Fruit fly (Drosophila melanogaster) whole organism, embryonic: ENCODE results near the gene CG43179.
A peak's percentile ranks its signal among the peaks of the same experiment; 100 is the strongest.

Experiments
- Atf3 ChIP-seq: fragments of 200-800 bp; sonication (Bioruptor generic); optimal IDR thresholded peaks from 3 replicates; lab custom pipeline; 2016; ENCODE audit warnings: missing biosample characterization, missing genetic modification characterization
- B-H1 ChIP-seq: fragments of 200-800 bp; sonication (Bioruptor generic); IDR thresholded peaks from 3 replicates; pipeline ENCODE4 v1.3.6; 2022; ENCODE audit warnings: missing biosample characterization, missing genetic modification characterization
- CG10543 ChIP-seq: fragments of 200-800 bp; sonication (Bioruptor generic); optimal IDR thresholded peaks from 3 replicates; lab custom pipeline; 2017; ENCODE audit warnings: missing biosample characterization, mild to moderate bottlenecking, missing genetic modification characterization, moderate library complexity
- CG11247 ChIP-seq: fragments of 200-800 bp; sonication (Bioruptor generic); IDR thresholded peaks from 2 replicates; pipeline ENCODE4 v1.3.6; 2022; ENCODE audit warnings: missing biosample characterization, missing genetic modification characterization
- CG11504 ChIP-seq: fragments of 200-800 bp; sonication (Bioruptor generic); optimal IDR thresholded peaks from 3 replicates; lab custom pipeline; 2019; ENCODE audit warnings: missing biosample characterization, mild to moderate bottlenecking, missing genetic modification characterization, moderate library complexity
- CG11695 ChIP-seq: fragments of 200-800 bp; sonication (Bioruptor generic); IDR thresholded peaks from 3 replicates; pipeline ENCODE4 v1.3.6; 2022; ENCODE audit warnings: missing biosample characterization, missing genetic modification characterization
- CG15011 ChIP-seq: fragments of 200-800 bp; sonication (Bioruptor generic); optimal IDR thresholded peaks from 3 replicates; lab custom pipeline; 2018; ENCODE audit warnings: missing biosample characterization, mild to moderate bottlenecking, missing genetic modification characterization
- CG15073 ChIP-seq: fragments of 200-800 bp; sonication (Bioruptor generic); optimal IDR thresholded peaks from 2 replicates; lab custom pipeline; 2016; ENCODE audit warnings: missing biosample characterization, missing genetic modification characterization
- CG1602 ChIP-seq: fragments of 200-800 bp; sonication (Bioruptor generic); optimal IDR thresholded peaks from 3 replicates; lab custom pipeline; 2016; ENCODE audit warnings: missing biosample characterization, missing genetic modification characterization
- CG17186 ChIP-seq: fragments of 200-800 bp; sonication (Bioruptor generic); optimal IDR thresholded peaks from 3 replicates; lab custom pipeline; 2017; ENCODE audit warnings: missing biosample characterization, missing genetic modification reagents, missing genetic modification characterization
- CG18011 ChIP-seq: fragments of 200-800 bp; sonication (Bioruptor generic); optimal IDR thresholded peaks from 2 replicates; lab custom pipeline; 2017; ENCODE audit warnings: missing biosample characterization, missing genetic modification characterization, mild to moderate bottlenecking, moderate library complexity, missing genotype
- CG1832 ChIP-seq: fragments of 200-800 bp; sonication (Bioruptor generic); optimal IDR thresholded peaks from 2 replicates; lab custom pipeline; 2017; ENCODE audit warnings: missing biosample characterization, mild to moderate bottlenecking, missing genetic modification characterization, inconsistent platforms
- CG31441 ChIP-seq: fragments of 200-800 bp; sonication (Bioruptor generic); IDR thresholded peaks from 2 replicates; pipeline ENCODE4 v1.3.6; 2022; ENCODE audit warnings: missing biosample characterization, missing genetic modification characterization
- CG33557 ChIP-seq: fragments of 200-800 bp; sonication (Bioruptor generic); optimal IDR thresholded peaks from 2 replicates; lab custom pipeline; 2019; ENCODE audit warnings: missing biosample characterization, mild to moderate bottlenecking, missing genetic modification characterization, moderate library complexity
- CG4404 ChIP-seq: fragments of 200-800 bp; sonication (Bioruptor generic); IDR thresholded peaks from 2 replicates; pipeline ENCODE4 v1.3.6; 2022; ENCODE audit warnings: missing biosample characterization, missing genetic modification characterization
- CG6813 ChIP-seq: fragments of 200-800 bp; sonication (Bioruptor generic); optimal IDR thresholded peaks from 2 replicates; lab custom pipeline; 2017; ENCODE audit warnings: missing biosample characterization, missing genetic modification characterization, mild to moderate bottlenecking, moderate library complexity, missing genetic modification reagents
- CG7786 ChIP-seq: fragments of 200-800 bp; sonication (Bioruptor generic); optimal IDR thresholded peaks from 2 replicates; lab custom pipeline; 2016; ENCODE audit warnings: missing biosample characterization, missing genetic modification characterization
- CG8944 ChIP-seq: fragments of 200-800 bp; sonication (Bioruptor generic); optimal IDR thresholded peaks from 3 replicates; lab custom pipeline; 2016; ENCODE audit warnings: missing biosample characterization, missing genetic modification characterization
- CTCF ChIP-seq: fragments of 200-800 bp; sonication (Bioruptor generic); optimal IDR thresholded peaks from 2 replicates; lab custom pipeline; 2017; ENCODE audit warnings: missing biosample characterization, mild to moderate bottlenecking, missing genetic modification characterization, moderate library complexity
- Doc2 ChIP-seq: fragments of 200-800 bp; sonication (Bioruptor generic); IDR thresholded peaks from 2 replicates; pipeline ENCODE4 v1.3.6; 2022; ENCODE audit warnings: missing biosample characterization, missing genetic modification characterization
- Dp ChIP-seq: fragments of 200-800 bp; sonication (Bioruptor generic); optimal IDR thresholded peaks from 2 replicates; lab custom pipeline; 2018; ENCODE audit warnings: missing biosample characterization, mild to moderate bottlenecking, missing genetic modification characterization, moderate library complexity
- E2f2 ChIP-seq: fragments of 200-800 bp; sonication (Bioruptor generic); IDR thresholded peaks from 2 replicates; pipeline ENCODE4 v1.3.6; 2022; ENCODE audit warnings: missing biosample characterization, missing genetic modification characterization
- HHEX ChIP-seq: fragments of 200-800 bp; sonication (Bioruptor generic); optimal IDR thresholded peaks from 3 replicates; lab custom pipeline; 2017; ENCODE audit warnings: missing biosample characterization, mild to moderate bottlenecking, missing genetic modification characterization, missing genetic modification reagents
- Hand ChIP-seq: fragments of 200-800 bp; sonication (Bioruptor generic); optimal IDR thresholded peaks from 2 replicates; lab custom pipeline; 2017; ENCODE audit warnings: mild to moderate bottlenecking, missing biosample characterization, missing genetic modification reagents, missing genetic modification characterization
- Hr39 ChIP-seq: fragments of >200 bp; optimal IDR thresholded peaks from 2 replicates; lab custom pipeline; 2017
- Lim3 ChIP-seq: fragments of 200-800 bp; sonication (Bioruptor generic); IDR thresholded peaks from 2 replicates; pipeline ENCODE4 v1.3.6; 2022; ENCODE audit warnings: missing biosample characterization, missing genetic modification characterization
- Med ChIP-seq: fragments of 200-800 bp; sonication (Bioruptor generic); peaks from one replicate; lab custom pipeline; 2016; ENCODE audit warnings: missing biosample characterization, missing genetic modification characterization, mild to moderate bottlenecking, inconsistent platforms, moderate library complexity
- NC2α ChIP-seq: fragments of 200-800 bp; sonication (Bioruptor generic); optimal IDR thresholded peaks from 2 replicates; lab custom pipeline; 2016; ENCODE audit warnings: missing biosample characterization, missing genetic modification characterization
- Oaz ChIP-seq: fragments of 200-800 bp; sonication (Bioruptor generic); IDR thresholded peaks from 2 replicates; pipeline ENCODE4 v1.3.6; 2022; ENCODE audit warnings: missing biosample characterization, missing genetic modification characterization
- Opbp ChIP-seq: fragments of 200-800 bp; sonication (Bioruptor generic); IDR thresholded peaks from 3 replicates; pipeline ENCODE4 v1.3.6; 2022; ENCODE audit warnings: missing biosample characterization, missing genetic modification characterization; ENCODE audit not compliant: partially characterized antibody
- Rx ChIP-seq: fragments of 200-800 bp; sonication (Bioruptor generic); IDR thresholded peaks from 2 replicates; pipeline ENCODE4 v1.3.6; 2022; ENCODE audit warnings: missing biosample characterization, missing genetic modification characterization
- Side ChIP-seq: fragments of 200-800 bp; sonication (Bioruptor generic); optimal IDR thresholded peaks from 2 replicates; lab custom pipeline; 2016; ENCODE audit warnings: missing biosample characterization, missing genetic modification characterization
- ara ChIP-seq: fragments of 200-800 bp; sonication (Bioruptor generic); IDR thresholded peaks from 2 replicates; pipeline ENCODE4 v1.3.6; 2022; ENCODE audit warnings: missing biosample characterization, missing genetic modification characterization
- bigmax ChIP-seq: fragments of 200-800 bp; sonication (Bioruptor generic); optimal IDR thresholded peaks from 2 replicates; lab custom pipeline; 2018; ENCODE audit warnings: missing biosample characterization, mild to moderate bottlenecking, missing genetic modification characterization
- cwo ChIP-seq: fragments of 200-800 bp; sonication (Bioruptor generic); optimal IDR thresholded peaks from 3 replicates; lab custom pipeline; 2017; ENCODE audit warnings: missing biosample characterization, missing genetic modification characterization, mild to moderate bottlenecking, moderate library complexity, missing genetic modification reagents
- dpn ChIP-seq, 2 experiments: fragments of 200-800 bp; sonication (Bioruptor generic); optimal IDR thresholded peaks; 3 replicates each; lab custom pipeline; 2016; ENCODE audit warnings: missing biosample characterization in 2 of 2, missing genetic modification characterization in 2 of 2
- ems ChIP-seq: fragments of 200-800 bp; sonication (Bioruptor generic); optimal IDR thresholded peaks from 3 replicates; lab custom pipeline; 2016; ENCODE audit warnings: missing biosample characterization, missing genetic modification characterization
- fd96Cb ChIP-seq: fragments of 200-800 bp; sonication (Bioruptor generic); optimal IDR thresholded peaks from 2 replicates; lab custom pipeline; 2018; ENCODE audit warnings: missing biosample characterization, mild to moderate bottlenecking, missing genetic modification characterization, moderate library complexity
- fru ChIP-seq: fragments of >200 bp; optimal IDR thresholded peaks from 2 replicates; lab custom pipeline; 2017
- gce ChIP-seq: fragments of 200-800 bp; sonication (Bioruptor generic); IDR thresholded peaks from 3 replicates; pipeline ENCODE4 v1.3.6; 2022; ENCODE audit warnings: missing biosample characterization, missing genetic modification characterization
- ham ChIP-seq: fragments of 200-800 bp; sonication (Bioruptor generic); IDR thresholded peaks from 2 replicates; pipeline ENCODE4 v1.3.6; 2022; ENCODE audit warnings: missing biosample characterization, missing genetic modification characterization
- knrl ChIP-seq: fragments of 200-800 bp; sonication (Bioruptor generic); IDR thresholded peaks from 3 replicates; pipeline ENCODE4 v1.3.6; 2022; ENCODE audit warnings: missing biosample characterization, missing genetic modification characterization; ENCODE audit not compliant: partially characterized antibody
- onecut ChIP-seq: fragments of 200-800 bp; sonication (Bioruptor generic); IDR thresholded peaks from 2 replicates; pipeline ENCODE4 v1.3.6; 2022; ENCODE audit warnings: missing biosample characterization, missing genetic modification characterization
- p53 ChIP-seq: fragments of 200-800 bp; sonication (Bioruptor generic); optimal IDR thresholded peaks from 2 replicates; lab custom pipeline; 2016; ENCODE audit warnings: missing biosample characterization, missing genetic modification characterization
- prd ChIP-seq, 3 experiments: fragments of >200 bp in 2 of 3; fragments of 200-800 bp in 1 of 3; sonication (Bioruptor generic) in 1 of 3; optimal IDR thresholded peaks in 2 of 3; IDR thresholded peaks in 1 of 3; 2 replicates in 2 of 3; 3 replicates in 1 of 3; pipeline versions ENCODE4 v1.3.6 to Lab custom; 2017 to 2022; ENCODE audit warnings: missing biosample characterization in 1 of 3, missing genetic modification characterization in 1 of 3
- shn ChIP-seq: fragments of 200-800 bp; sonication (Bioruptor generic); optimal IDR thresholded peaks from 3 replicates; lab custom pipeline; 2016; ENCODE audit warnings: missing biosample characterization, missing genetic modification characterization
- stwl ChIP-seq: fragments of 200-800 bp; sonication (Bioruptor generic); optimal IDR thresholded peaks from 3 replicates; lab custom pipeline; 2018; ENCODE audit warnings: missing biosample characterization, mild to moderate bottlenecking, missing genetic modification characterization, moderate library complexity
- tio ChIP-seq: fragments of 200-800 bp; sonication (Bioruptor generic); optimal IDR thresholded peaks from 2 replicates; lab custom pipeline; 2017; ENCODE audit warnings: missing biosample characterization, missing genetic modification characterization, inconsistent platforms
- toy ChIP-seq: fragments of 200-800 bp; sonication (Bioruptor generic); IDR thresholded peaks from 2 replicates; pipeline ENCODE4 v1.3.6; 2022; ENCODE audit warnings: missing biosample characterization, missing genetic modification characterization
- wor ChIP-seq: fragments of 200-800 bp; sonication (Bioruptor generic); IDR thresholded peaks from 2 replicates; pipeline ENCODE4 v1.3.6; 2022; ENCODE audit warnings: missing biosample characterization, missing genetic modification characterization

The CG43179 gene

DNA sequence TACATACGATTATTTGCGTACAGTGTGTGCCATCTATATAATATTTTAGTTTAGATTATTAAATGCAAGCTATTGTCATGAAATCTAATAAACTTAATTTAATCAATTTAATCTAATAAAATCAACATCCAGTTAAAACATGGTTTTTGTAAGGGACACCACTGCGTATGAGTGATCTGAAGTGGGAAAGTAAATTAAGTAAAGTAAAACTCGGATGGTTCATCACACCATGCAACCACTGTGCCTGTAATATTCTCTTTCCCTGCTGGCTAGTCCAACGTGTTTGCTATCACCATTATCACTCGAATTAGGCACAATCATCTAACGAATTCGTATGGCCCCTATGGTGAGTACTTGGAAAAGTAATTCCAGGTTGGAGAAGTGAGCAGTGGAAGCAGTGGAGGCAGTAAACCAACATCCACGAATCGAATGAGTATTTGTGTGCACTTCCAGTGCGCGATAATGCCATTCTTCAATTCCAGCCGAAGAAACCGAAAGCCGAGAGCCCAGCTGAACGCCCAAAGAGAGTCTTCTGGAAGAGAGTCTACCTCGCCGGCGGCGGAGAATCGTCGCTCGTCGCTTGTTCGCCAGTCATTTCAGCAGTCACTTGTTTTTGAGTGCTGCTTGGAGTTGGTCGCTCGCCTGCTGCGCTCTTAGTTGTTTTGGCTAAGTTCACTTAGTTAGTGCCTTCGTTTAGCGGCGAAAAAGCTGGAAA, 32.9 kb downstream of the CG43179 start, which contains the start of gene red (continued):
- TF ChIP-seq Opbp (no peak), CG17186 (GFP tag; lab: Kevin White, UChicago) (no peak), E2f2 (GFP tag; lab: Robert Waterston, UW) (peak; percentile 51; the same call in 1 of the 2 replicates), bigmax (GFP tag; lab: Kevin White, UChicago) (no peak), CG11695 (peak; percentile 83), CG4404 (GFP tag; lab: Robert Waterston, UW) (peak; percentile 44; the same call in 1 of the 2 replicates), CG15073 (GFP tag; lab: Kevin White, UChicago) (no peak), CG1602 (GFP tag; lab: Kevin White, UChicago) (peak; percentile 42), CG11504 (tag; lab: Kevin White, UChicago) (peak; percentile 84), CG33557 (GFP tag; lab: Kevin White, UChicago) (no peak), Hand (GFP tag; lab: Kevin White, UChicago) (peak; percentile 70), CG10543 (GFP tag; lab: Kevin White, UChicago) (peak; percentile 77), stwl (tag; lab: Kevin White, UChicago) (no peak), fd96Cb (tag; lab: Kevin White, UChicago) (peak; percentile 63), CG8944 (GFP tag; lab: Kevin White, UChicago) (peak; percentile 35), shn (GFP tag; lab: Kevin White, UChicago) (no peak), CTCF (GFP tag; lab: Kevin White, UChicago) (peak; percentile 28), ems (GFP tag; lab: Kevin White, UChicago) (peak; percentile 64), onecut (GFP tag; lab: Robert Waterston, UW) (peak; percentile 51), prd (optimal IDR thresholded peaks at IDR 0.05; lab: Kevin White, UChicago) (no peak), prd (GFP tag; IDR thresholded peaks at IDR 0.05; lab: Robert Waterston, UW) (peak; percentile 72), CG7786 (GFP tag; lab: Kevin White, UChicago) (peak; percentile 49), p53 (GFP tag; lab: Kevin White, UChicago) (no peak), fru (lab: Kevin White, UChicago) (no peak), CG18011 (GFP tag; lab: Kevin White, UChicago) (peak; percentile 54), CG6813 (GFP tag; lab: Kevin White, UChicago) (peak; percentile 80), gce (GFP tag; lab: Robert Waterston, UW) (no peak), Hr39 (no peak), toy (GFP tag; lab: Robert Waterston, UW) (peak; percentile 63; the same call in 1 of the 2 replicates), CG15011 (GFP tag; lab: Kevin White, UChicago) (peak; percentile 64), Atf3 (GFP tag; lab: Kevin White, UChicago) (no peak), knrl (GFP tag; lab: Robert Waterston, UW) (no peak), CG31441 (peak; percentile 76), Side (GFP tag; lab: Kevin White, UChicago) (no peak), cwo (peak; percentile 87), B-H1 (GFP tag; lab: Robert Waterston, UW) (peak; percentile 30; the same call in 1 of the 3 replicates), ara (GFP tag; lab: Robert Waterston, UW) (peak; percentile 66), Rx (GFP tag; lab: Robert Waterston, UW) (0 out of 2 replicates have a peak, but pooled peaks have one; percentile 30), CG1832 (GFP tag; lab: Kevin White, UChicago) (no peak), HHEX (GFP tag; lab: Kevin White, UChicago) (peak; percentile 82), Dp (no peak), Med (GFP tag; lab: Kevin White, UChicago) (peak; percentile 86), Doc2 (GFP tag; lab: Robert Waterston, UW) (no peak), Oaz (GFP tag; lab: Robert Waterston, UW) (no peak), wor (GFP tag; lab: Robert Waterston, UW) (peak; percentile 25; the same call in 1 of the 2 replicates), tio (GFP tag; lab: Kevin White, UChicago) (peak; percentile 46), Lim3 (GFP tag; lab: Robert Waterston, UW) (peak; percentile 39; the same call in 1 of the 2 replicates), ham (GFP tag; lab: Robert Waterston, UW) (peak; percentile 51; the same call in 1 of the 2 replicates), dpn (GFP tag; optimal IDR thresholded peaks at IDR 0.05; lab: Kevin White, UChicago) (peak; percentile 49 to 66), NC2α (GFP tag; lab: Kevin White, UChicago) (no peak), CG11247 (GFP tag; lab: Robert Waterston, UW) (0 out of 2 replicates have a peak, but pooled peaks have one; percentile 13)
